Worm (Caenorhabditis elegans) whole organism, late embryonic: ENCODE measurements around the gene csp-2.

Experiments
- F13H6.1 ChIP-seq: sonication (generic microtip); optimal IDR thresholded peaks from 2 replicates; lab custom pipeline; 2016; ENCODE audit warnings: missing genetic modification characterization, missing compliant biosample characterization
- T23F11.4 ChIP-seq: fragments of 200-800 bp; sonication (Bioruptor generic); optimal IDR thresholded peaks from 2 replicates; lab custom pipeline; 2018; ENCODE audit warnings: mild to moderate bottlenecking, missing genetic modification characterization, missing compliant biosample characterization
- Y22D7AL.16 ChIP-seq: sonication (generic microtip); optimal IDR thresholded peaks from 2 replicates; lab custom pipeline; 2016; ENCODE audit warnings: missing genetic modification characterization, missing compliant biosample characterization
- ahr-1 ChIP-seq: sonication (generic microtip); optimal IDR thresholded peaks from 2 replicates; lab custom pipeline; 2016; ENCODE audit warnings: missing genetic modification characterization, missing compliant biosample characterization
- ama-1 ChIP-seq: fragments of 150-350 bp; optimal IDR thresholded peaks from 2 replicates; lab custom pipeline; 2014
- ceh-14 ChIP-seq: sonication (generic microtip); optimal IDR thresholded peaks from 2 replicates; lab custom pipeline; 2016; ENCODE audit warnings: missing genotype, missing genetic modification characterization, missing compliant biosample characterization
- ceh-18 ChIP-seq: sonication (generic microtip); optimal IDR thresholded peaks from 2 replicates; lab custom pipeline; 2016; ENCODE audit warnings: missing genetic modification characterization, missing compliant biosample characterization
- ceh-2 ChIP-seq: sonication (generic microtip); optimal IDR thresholded peaks from 2 replicates; lab custom pipeline; 2016; ENCODE audit warnings: missing genotype, missing genetic modification characterization, missing compliant biosample characterization
- ceh-22 ChIP-seq: sonication (generic microtip); optimal IDR thresholded peaks from 2 replicates; lab custom pipeline; 2017; ENCODE audit warnings: missing biosample characterization, missing genetic modification characterization
- ceh-24 ChIP-seq: sonication (generic microtip); optimal IDR thresholded peaks from 2 replicates; lab custom pipeline; 2016; ENCODE audit warnings: mild to moderate bottlenecking, missing genetic modification characterization, missing compliant biosample characterization
- ceh-30 ChIP-seq: fragments of 150-350 bp; optimal IDR thresholded peaks from 2 replicates; lab custom pipeline; 2014; ENCODE audit warnings: missing biosample characterization, missing genetic modification characterization
- ceh-31 ChIP-seq: sonication (generic microtip); optimal IDR thresholded peaks from 2 replicates; lab custom pipeline; 2016; ENCODE audit warnings: missing genetic modification characterization, missing compliant biosample characterization
- ceh-45 ChIP-seq: fragments of 200-800 bp; sonication (Bioruptor generic); IDR thresholded peaks from 2 replicates; pipeline ENCODE4 v1.3.6; 2022; ENCODE audit warnings: missing genetic modification reagents, missing genetic modification characterization, missing compliant biosample characterization
- ceh-6 ChIP-seq: fragments of 200-800 bp; sonication (Bioruptor generic); optimal IDR thresholded peaks from 2 replicates; lab custom pipeline; 2018; ENCODE audit warnings: mild to moderate bottlenecking, missing genetic modification characterization, missing compliant biosample characterization
- elt-4 ChIP-seq: sonication (generic microtip); optimal IDR thresholded peaks from 2 replicates; lab custom pipeline; 2016; ENCODE audit warnings: missing genetic modification characterization, missing compliant biosample characterization
- ets-4 ChIP-seq: sonication (generic microtip); optimal IDR thresholded peaks from 2 replicates; lab custom pipeline; 2016; ENCODE audit warnings: missing genetic modification characterization, missing compliant biosample characterization
- fkh-10 ChIP-seq: fragments of 150-350 bp; optimal IDR thresholded peaks from 2 replicates; lab custom pipeline; 2014; ENCODE audit warnings: missing biosample characterization, missing genetic modification reagents, missing genetic modification characterization
- gmeb-2 ChIP-seq: sonication (generic microtip); optimal IDR thresholded peaks from 2 replicates; lab custom pipeline; 2016; ENCODE audit warnings: missing genetic modification characterization, inconsistent platforms, missing compliant biosample characterization
- hlh-15 ChIP-seq: sonication (generic microtip); optimal IDR thresholded peaks from 2 replicates; lab custom pipeline; 2016; ENCODE audit warnings: missing genetic modification characterization, missing compliant biosample characterization
- hlh-30 ChIP-seq: sonication (generic microtip); optimal IDR thresholded peaks from 2 replicates; lab custom pipeline; 2017; ENCODE audit warnings: antibody characterized with exemption, missing genetic modification characterization, missing compliant biosample characterization; ENCODE audit not compliant: insufficient read depth
- hlh-6 ChIP-seq: sonication (generic microtip); optimal IDR thresholded peaks from 2 replicates; lab custom pipeline; 2016; ENCODE audit warnings: missing genotype, missing genetic modification characterization, missing compliant biosample characterization
- hlh-8 ChIP-seq: sonication (generic microtip); optimal IDR thresholded peaks from 2 replicates; lab custom pipeline; 2016; ENCODE audit warnings: missing genotype, missing genetic modification characterization, missing compliant biosample characterization
- madf-2 ChIP-seq: sonication (generic microtip); optimal IDR thresholded peaks from 2 replicates; lab custom pipeline; 2017; ENCODE audit warnings: missing genetic modification characterization, missing compliant biosample characterization
- mec-3 ChIP-seq: sonication (generic microtip); optimal IDR thresholded peaks from 2 replicates; lab custom pipeline; 2016; ENCODE audit warnings: borderline replicate concordance, missing genetic modification characterization, missing compliant biosample characterization
- nhr-232 ChIP-seq: sonication (generic microtip); optimal IDR thresholded peaks from 2 replicates; lab custom pipeline; 2016; ENCODE audit warnings: missing genetic modification characterization, missing compliant biosample characterization
- npax-4 ChIP-seq: sonication (generic microtip); optimal IDR thresholded peaks from 2 replicates; lab custom pipeline; 2016; ENCODE audit warnings: missing genetic modification characterization, missing compliant biosample characterization
- odd-2 ChIP-seq: sonication (generic microtip); optimal IDR thresholded peaks from 2 replicates; lab custom pipeline; 2017; ENCODE audit warnings: antibody characterized with exemption, mild to moderate bottlenecking, missing genetic modification characterization, missing compliant biosample characterization
- pag-3 ChIP-seq: sonication (generic microtip); optimal IDR thresholded peaks from 2 replicates; lab custom pipeline; 2016; ENCODE audit warnings: missing compliant biosample characterization, missing genetic modification characterization, borderline replicate concordance
- pqm-1 ChIP-seq: sonication (generic microtip); optimal IDR thresholded peaks from 2 replicates; lab custom pipeline; 2016; ENCODE audit warnings: missing genetic modification characterization, missing compliant biosample characterization
- pros-1 ChIP-seq: fragments of 150-350 bp; optimal IDR thresholded peaks from 2 replicates; lab custom pipeline; 2014; ENCODE audit warnings: missing biosample characterization, missing genetic modification reagents, missing genetic modification characterization
- ref-2 ChIP-seq: sonication (generic microtip); optimal IDR thresholded peaks from 2 replicates; lab custom pipeline; 2016; ENCODE audit warnings: missing genetic modification characterization, missing compliant biosample characterization
- rnt-1 ChIP-seq: sonication (generic microtip); optimal IDR thresholded peaks from 2 replicates; lab custom pipeline; 2016; ENCODE audit warnings: missing genetic modification characterization, missing compliant biosample characterization
- sox-2 ChIP-seq: fragments of 200-800 bp; sonication (Bioruptor generic); IDR thresholded peaks from 2 replicates; pipeline ENCODE4 v1.3.6; 2022; ENCODE audit warnings: missing genetic modification reagents, missing genetic modification characterization, missing compliant biosample characterization
- syd-9 ChIP-seq: sonication (generic microtip); optimal IDR thresholded peaks from 2 replicates; lab custom pipeline; 2016; ENCODE audit warnings: mild to moderate bottlenecking, missing genetic modification characterization, moderate library complexity, missing compliant biosample characterization
- tbx-2 ChIP-seq: sonication (generic microtip); optimal IDR thresholded peaks from 2 replicates; lab custom pipeline; 2016; ENCODE audit warnings: missing genetic modification characterization, missing compliant biosample characterization
- tbx-7 ChIP-seq: sonication (generic microtip); optimal IDR thresholded peaks from 2 replicates; lab custom pipeline; 2016; ENCODE audit warnings: missing genotype, missing genetic modification characterization, missing compliant biosample characterization
- unc-55 ChIP-seq: sonication (generic microtip); optimal IDR thresholded peaks from 2 replicates; lab custom pipeline; 2017; ENCODE audit warnings: missing biosample characterization, missing genetic modification reagents, missing genetic modification characterization
- unc-86 ChIP-seq: sonication (generic microtip); optimal IDR thresholded peaks from 2 replicates; lab custom pipeline; 2016; ENCODE audit warnings: missing genetic modification characterization, missing compliant biosample characterization
- zip-5 ChIP-seq: sonication (generic microtip); optimal IDR thresholded peaks from 2 replicates; lab custom pipeline; 2016; ENCODE audit warnings: missing genetic modification characterization, missing compliant biosample characterization
- ztf-16 ChIP-seq: sonication (generic microtip); optimal IDR thresholded peaks from 2 replicates; lab custom pipeline; 2017; ENCODE audit warnings: missing genetic modification characterization, missing compliant biosample characterization

The csp-2 gene

ce11 chrIV:6307439-6307838, at the start of gene csp-2:
Gene csp-2, plus strand, starts transcription at chrIV:6307739.
- TF ChIP-seq ceh-24 (tag; lab: Kevin White, UChicago): no peak
- TF ChIP-seq pros-1 (tag; lab: Kevin White, UChicago): no peak
- no peak for TF ChIP-seq mec-3
- TF ChIP-seq, all 69 proteins: peak for 0

ce11 chrIV:6258967-6259366, 48.6 kb upstream of the csp-2 start:
- no peak for TF ChIP-seq gmeb-2
- no peak for TF ChIP-seq hlh-6 (tag; lab: Kevin White, UChicago)
- no peak for TF ChIP-seq zip-5
- no peak for TF ChIP-seq ama-1
- TF ChIP-seq ets-4 (tag; lab: Kevin White, UChicago): no peak
- no peak for TF ChIP-seq sox-2 (GFP tag; lab: Robert Waterston, UW)
- no peak for TF ChIP-seq unc-55 (GFP tag; lab: Kevin White, UChicago)
- no peak for TF ChIP-seq fkh-10
- TF ChIP-seq tbx-7 (tag; lab: Kevin White, UChicago): no peak
- no peak for TF ChIP-seq hlh-30
- no peak for TF ChIP-seq ahr-1
- no peak for TF ChIP-seq syd-9 (tag; lab: Kevin White, UChicago)
- TF ChIP-seq madf-2 (tag; lab: Kevin White, UChicago): no peak
- no peak for TF ChIP-seq ref-2
- no peak for TF ChIP-seq ztf-16
- TF ChIP-seq nhr-232 (tag; lab: Kevin White, UChicago): no peak
- no peak for TF ChIP-seq ceh-18
- TF ChIP-seq ceh-6 (GFP tag; lab: Kevin White, UChicago): no peak
- TF ChIP-seq F13H6.1: no peak
- TF ChIP-seq elt-4 (tag; lab: Kevin White, UChicago): no peak

- no peak for TF ChIP-seq unc-86
- TF ChIP-seq hlh-15 (tag; lab: Kevin White, UChicago): no peak
- no peak for TF ChIP-seq zip-5
- TF ChIP-seq ceh-45 (GFP tag; lab: Robert Waterston, UW): no peak
- no peak for TF ChIP-seq rnt-1 (tag; lab: Kevin White, UChicago)
- no peak for TF ChIP-seq ceh-30
- no peak for TF ChIP-seq pqm-1
- TF ChIP-seq ceh-2 (tag; lab: Kevin White, UChicago): no peak
- TF ChIP-seq ama-1: no peak
- TF ChIP-seq ceh-14: no peak
- TF ChIP-seq ceh-31: no peak
- no peak for TF ChIP-seq tbx-7 (tag; lab: Kevin White, UChicago)
- TF ChIP-seq nhr-232 (tag; lab: Kevin White, UChicago): no peak
- TF ChIP-seq elt-4 (tag; lab: Kevin White, UChicago): no peak
- TF ChIP-seq pag-3 (tag; lab: Kevin White, UChicago): no peak
- TF ChIP-seq, all 69 proteins: peak for 0
Observed at ce11 chrIV:6259732-6260131, 47.8 kb upstream of the csp-2 start, which contains the start of gene nlp-16. Gene nlp-16, minus strand, starts transcription at chrIV:6259832.

- no peak for TF ChIP-seq ceh-22 (tag; lab: Kevin White, UChicago)
- TF ChIP-seq odd-2: no peak
- no peak for TF ChIP-seq npax-4 (tag; lab: Kevin White, UChicago)
- no peak for TF ChIP-seq hlh-8 (tag; lab: Kevin White, UChicago)
- TF ChIP-seq T23F11.4 (GFP tag; lab: Kevin White, UChicago): no peak
- no peak for TF ChIP-seq Y22D7AL.16 (tag; lab: Kevin White, UChicago)
- no peak for TF ChIP-seq gmeb-2
- TF ChIP-seq ets-4 (tag; lab: Kevin White, UChicago): no peak
- TF ChIP-seq tbx-2: no peak
- no peak for TF ChIP-seq ceh-30
- no peak for TF ChIP-seq ama-1
- no peak for TF ChIP-seq ceh-14
Observed at ce11 chrIV:6263244-6263643, 44.3 kb upstream of the csp-2 start, which contains the start of gene srv-28. Gene srv-28, minus strand, starts transcription at chrIV:6263344.
